Worm (Caenorhabditis elegans) whole organism, L2 larva: Measurements from ENCODE around the gene srh-288.

Source experiments
- C34F6.9 ChIP-seq: fragments of 150-350 bp; optimal IDR thresholded peaks from 2 replicates; lab custom pipeline; 2014; ENCODE audit warnings: missing biosample characterization, missing genetic modification characterization
- R02D3.7 ChIP-seq: fragments of 150-350 bp; optimal IDR thresholded peaks from 2 replicates; lab custom pipeline; 2014; ENCODE audit warnings: missing biosample characterization, missing genetic modification characterization
- Y55F3AM.14 ChIP-seq: fragments of 200-800 bp; sonication (Bioruptor generic); optimal IDR thresholded peaks from 2 replicates; lab custom pipeline; 2018; ENCODE audit warnings: mild to moderate bottlenecking, missing genetic modification characterization, missing compliant biosample characterization
- ZK546.5 ChIP-seq: sonication (generic microtip); optimal IDR thresholded peaks from 2 replicates; lab custom pipeline; 2017; ENCODE audit warnings: missing biosample characterization, missing genetic modification characterization
- alr-1 ChIP-seq: fragments of 150-350 bp; optimal IDR thresholded peaks from 2 replicates; lab custom pipeline; 2014; ENCODE audit warnings: missing biosample characterization, missing genetic modification characterization
- ama-1 ChIP-seq: fragments of 150-350 bp; optimal IDR thresholded peaks from 2 replicates; lab custom pipeline; 2018; ENCODE audit warnings: inconsistent platforms
- ceh-16 ChIP-seq: fragments of 150-350 bp; optimal IDR thresholded peaks from 2 replicates; lab custom pipeline; 2014; ENCODE audit warnings: missing biosample characterization, missing genetic modification characterization
- ceh-82 ChIP-seq: fragments of 150-350 bp; optimal IDR thresholded peaks from 2 replicates; lab custom pipeline; 2014; ENCODE audit warnings: missing biosample characterization, missing genetic modification characterization
- elt-1 ChIP-seq: fragments of 150-350 bp; optimal IDR thresholded peaks from 2 replicates; lab custom pipeline; 2014; ENCODE audit warnings: missing biosample characterization, missing genetic modification characterization
- gmeb-1 ChIP-seq: fragments of 150-350 bp; optimal IDR thresholded peaks from 2 replicates; lab custom pipeline; 2014; ENCODE audit warnings: missing biosample characterization, missing genetic modification characterization
- lin-11 ChIP-seq: fragments of 150-350 bp; sonication (generic microtip); optimal IDR thresholded peaks from 2 replicates; lab custom pipeline; 2014; ENCODE audit warnings: missing biosample characterization, missing genetic modification characterization, inconsistent platforms, mixed read lengths
- lin-39 ChIP-seq: fragments of 150-350 bp; optimal IDR thresholded peaks from 2 replicates; lab custom pipeline; 2014; ENCODE audit warnings: missing biosample characterization, missing genetic modification reagents, missing genetic modification characterization
- lsy-2 ChIP-seq, 2 experiments: fragments of 150-350 bp in 1 of 2; sonication (generic microtip) in 1 of 2; optimal IDR thresholded peaks; 2 replicates each; lab custom pipeline; 2014 to 2017; ENCODE audit warnings: missing biosample characterization in 2 of 2, missing genetic modification characterization in 2 of 2
- mab-5 ChIP-seq: fragments of 150-350 bp; optimal IDR thresholded peaks from 2 replicates; lab custom pipeline; 2014; ENCODE audit warnings: missing biosample characterization, missing genetic modification characterization
- mbf-1 ChIP-seq: sonication (generic microtip); optimal IDR thresholded peaks from 2 replicates; lab custom pipeline; 2017; ENCODE audit warnings: missing biosample characterization, missing genetic modification characterization
- nhr-10 ChIP-seq: sonication (generic microtip); optimal IDR thresholded peaks from 2 replicates; lab custom pipeline; 2017; ENCODE audit warnings: missing biosample characterization, missing genetic modification characterization
- nhr-11 ChIP-seq: fragments of 150-350 bp; optimal IDR thresholded peaks from 2 replicates; lab custom pipeline; 2014; ENCODE audit warnings: missing biosample characterization, missing genetic modification characterization
- nhr-12 ChIP-seq: fragments of 150-350 bp; optimal IDR thresholded peaks from 2 replicates; lab custom pipeline; 2014; ENCODE audit warnings: missing biosample characterization, missing genetic modification characterization
- nhr-129 ChIP-seq: fragments of 150-350 bp; optimal IDR thresholded peaks from 2 replicates; lab custom pipeline; 2014; ENCODE audit warnings: missing biosample characterization, missing genetic modification characterization
- nhr-21 ChIP-seq: fragments of 150-350 bp; optimal IDR thresholded peaks from 2 replicates; lab custom pipeline; 2014; ENCODE audit warnings: missing biosample characterization, missing genetic modification characterization
- nhr-23 ChIP-seq: fragments of 150-350 bp; optimal IDR thresholded peaks from 2 replicates; lab custom pipeline; 2014; ENCODE audit warnings: missing biosample characterization, missing genetic modification reagents, missing genetic modification characterization
- nhr-237 ChIP-seq: fragments of 150-350 bp; optimal IDR thresholded peaks from 2 replicates; lab custom pipeline; 2014; ENCODE audit warnings: missing biosample characterization, missing genetic modification characterization
- nhr-25 ChIP-seq: fragments of 150-350 bp; sonication (generic microtip); optimal IDR thresholded peaks from 3 replicates; lab custom pipeline; 2014; ENCODE audit warnings: missing biosample characterization, missing genetic modification characterization
- nhr-6 ChIP-seq: fragments of 150-350 bp; optimal IDR thresholded peaks from 2 replicates; lab custom pipeline; 2014; ENCODE audit warnings: missing biosample characterization, missing genetic modification characterization
- nhr-77 ChIP-seq: fragments of 150-350 bp; optimal IDR thresholded peaks from 2 replicates; lab custom pipeline; 2014; ENCODE audit warnings: missing biosample characterization, missing genetic modification characterization
- peb-1 ChIP-seq: fragments of 150-350 bp; optimal IDR thresholded peaks from 2 replicates; lab custom pipeline; 2014; ENCODE audit warnings: missing biosample characterization, missing genetic modification characterization
- sem-4 ChIP-seq: fragments of 150-350 bp; optimal IDR thresholded peaks from 2 replicates; lab custom pipeline; 2014; ENCODE audit warnings: missing biosample characterization, missing genetic modification reagents, missing genetic modification characterization
- skn-1 ChIP-seq: sonication (generic microtip); optimal IDR thresholded peaks from 2 replicates; lab custom pipeline; 2017; ENCODE audit warnings: missing biosample characterization, missing genetic modification characterization
- sma-3 ChIP-seq: sonication (generic microtip); optimal IDR thresholded peaks from 2 replicates; lab custom pipeline; 2016; ENCODE audit warnings: missing genetic modification reagents, missing genetic modification characterization, missing compliant biosample characterization
- sma-9 ChIP-seq, 2 experiments: fragments of 150-350 bp in 1 of 2; sonication (generic microtip) in 1 of 2; optimal IDR thresholded peaks; 2 replicates each; lab custom pipeline; 2014 to 2016; ENCODE audit warnings: missing genetic modification characterization in 2 of 2, mild to moderate bottlenecking in 1 of 2, missing biosample characterization in 1 of 2, missing compliant biosample characterization in 1 of 2, missing genetic modification reagents in 1 of 2, moderate library complexity in 1 of 2
- snpc-4 ChIP-seq: fragments of 150-350 bp; optimal IDR thresholded peaks from 2 replicates; lab custom pipeline; 2014; ENCODE audit warnings: missing biosample characterization, missing genetic modification characterization
- unc-39 ChIP-seq: fragments of 150-350 bp; optimal IDR thresholded peaks from 2 replicates; lab custom pipeline; 2014; ENCODE audit warnings: missing biosample characterization, missing genetic modification characterization
- unc-55 ChIP-seq: fragments of 150-350 bp; sonication (generic microtip); optimal IDR thresholded peaks from 3 replicates; lab custom pipeline; 2014; ENCODE audit warnings: missing biosample characterization, missing genetic modification reagents, missing genetic modification characterization
- zag-1 ChIP-seq: fragments of 150-350 bp; optimal IDR thresholded peaks from 2 replicates; lab custom pipeline; 2014; ENCODE audit warnings: missing biosample characterization, missing genetic modification characterization
- ztf-1 ChIP-seq: fragments of 200-800 bp; sonication (Bioruptor generic); conservative IDR thresholded peaks from 2 replicates; pipeline ENCODE4 v1.3.6; 2022; ENCODE audit warnings: missing genetic modification characterization, missing compliant biosample characterization
- ztf-11 ChIP-seq: sonication (generic microtip); optimal IDR thresholded peaks from 2 replicates; lab custom pipeline; 2017; ENCODE audit warnings: missing biosample characterization, missing genetic modification characterization
- ztf-4 ChIP-seq: fragments of 150-350 bp; optimal IDR thresholded peaks from 2 replicates; lab custom pipeline; 2014; ENCODE audit warnings: missing biosample characterization, missing genetic modification characterization

Gene srh-288

DNA sequence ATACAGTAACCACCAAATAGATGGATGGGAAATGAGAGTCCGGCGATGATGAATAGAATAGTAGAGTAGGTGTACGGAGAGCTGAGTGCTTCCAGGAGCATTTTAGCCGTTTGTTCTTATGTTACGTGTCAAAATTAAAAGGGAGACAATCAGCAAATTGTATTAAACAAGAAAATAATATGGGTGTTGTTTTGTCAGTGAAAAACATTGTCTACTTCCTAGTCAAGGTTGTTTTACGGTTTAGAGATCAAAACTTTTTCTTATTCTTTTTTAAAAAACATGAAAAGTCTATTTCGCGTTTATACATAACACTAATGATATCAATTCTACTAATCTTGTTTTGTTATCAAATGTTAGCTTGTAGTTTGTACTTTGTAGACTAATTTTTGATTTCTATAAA, 1.6 kb downstream of the srh-288 start, which contains the start of gene srh-289:
srh-289 (minus strand) TSS at position 101 of the 400 bp plus-strand sequence.
- TF ChIP-seq nhr-25 (no peak), ceh-82 (tag; lab: Kevin White, UChicago) (no peak), nhr-6 (tag; lab: Kevin White, UChicago) (no peak), ztf-1 (GFP tag; lab: Robert Waterston, UW) (no peak), ZK546.5 (tag; lab: Kevin White, UChicago) (no peak), sma-3 (GFP tag; lab: Kevin White, UChicago) (no peak), zag-1 (tag; lab: Kevin White, UChicago) (no peak), Y55F3AM.14 (GFP tag; lab: Kevin White, UChicago) (no peak), alr-1 (tag; lab: Kevin White, UChicago) (no peak), sma-9 (GFP tag; optimal IDR thresholded peaks at IDR 0.05; lab: Kevin White, UChicago) (no peak), sma-9 (tag; optimal IDR thresholded peaks at IDR 0.05; lab: Kevin White, UChicago) (no peak), nhr-237 (no peak), sem-4 (no peak), mbf-1 (no peak), snpc-4 (tag; lab: Kevin White, UChicago) (no peak), ztf-4 (tag; lab: Kevin White, UChicago) (no peak), nhr-77 (tag; lab: Kevin White, UChicago) (no peak), ama-1 (lab: Kevin White, UChicago) (no peak), nhr-12 (tag; lab: Kevin White, UChicago) (no peak), unc-39 (tag; lab: Kevin White, UChicago) (no peak)

DNA sequence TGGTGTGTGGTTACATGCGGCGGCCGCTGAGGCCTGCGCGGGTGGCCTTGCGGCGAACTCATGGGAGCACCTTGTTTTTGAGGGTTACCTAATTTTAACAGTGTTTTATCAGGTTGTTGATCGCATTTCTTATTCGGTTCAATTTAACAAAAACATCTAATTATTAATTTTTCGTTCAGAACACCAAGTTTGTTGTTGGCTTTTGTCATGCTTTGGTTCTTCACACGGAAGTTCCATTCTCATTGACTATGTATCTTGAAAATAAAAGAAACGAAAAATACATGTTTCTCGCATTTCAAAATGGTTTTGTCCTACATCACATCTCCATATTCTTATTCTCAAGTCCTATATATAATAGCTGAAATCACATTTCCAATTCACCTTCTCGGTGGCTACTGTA, 5.4 kb downstream of the srh-288 start, which contains the start of gene srh-290:
srh-290 (plus strand) TSS at position 301 of the 400 bp plus-strand sequence.
- TF ChIP-seq lsy-2 (tag; optimal IDR thresholded peaks at IDR 0.05; lab: Kevin White, UChicago) = no peak
- no peak for TF ChIP-seq ztf-1 (GFP tag; lab: Robert Waterston, UW)
- no peak for TF ChIP-seq nhr-23 (tag; lab: Kevin White, UChicago)
- TF ChIP-seq ZK546.5 (tag; lab: Kevin White, UChicago) = no peak
- TF ChIP-seq peb-1 = no peak
- TF ChIP-seq ztf-11 = no peak

DNA sequence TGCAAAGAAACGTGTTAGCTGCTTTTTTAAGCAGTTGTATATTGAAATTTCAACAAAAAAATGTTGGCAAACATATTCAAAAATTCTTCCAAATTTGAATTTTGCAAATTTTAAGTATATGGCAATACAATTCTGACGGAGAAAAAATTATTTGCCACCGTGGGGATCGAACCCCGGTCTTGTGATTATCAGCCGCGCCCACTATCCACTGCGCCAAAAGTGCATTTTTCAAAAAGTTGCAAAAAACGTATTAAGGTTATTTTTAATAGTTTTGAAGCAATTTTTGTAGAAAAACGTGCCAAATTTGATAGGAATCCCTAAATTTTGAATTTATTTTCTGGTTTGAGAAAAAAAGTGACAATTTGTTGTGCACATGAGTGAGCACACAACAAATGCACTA, 11.2 kb downstream of the srh-288 start:
- TF ChIP-seq C34F6.9 (tag; lab: Kevin White, UChicago) = no peak
- TF ChIP-seq nhr-129 (tag; lab: Kevin White, UChicago) = no peak
- TF ChIP-seq nhr-10 (tag; lab: Kevin White, UChicago) = no peak
- TF ChIP-seq nhr-21 (tag; lab: Kevin White, UChicago) = no peak
- no peak for TF ChIP-seq snpc-4 (tag; lab: Kevin White, UChicago)
- TF ChIP-seq ceh-16 (tag; lab: Kevin White, UChicago) = no peak
- no peak for TF ChIP-seq sma-9 (GFP tag; optimal IDR thresholded peaks at IDR 0.05; lab: Kevin White, UChicago)
- TF ChIP-seq sma-9 (tag; optimal IDR thresholded peaks at IDR 0.05; lab: Kevin White, UChicago) = no peak
- TF ChIP-seq ama-1 (lab: Kevin White, UChicago) = no peak
- TF ChIP-seq Y55F3AM.14 (GFP tag; lab: Kevin White, UChicago) = no peak
- no peak for TF ChIP-seq sma-3 (GFP tag; lab: Kevin White, UChicago)
- TF ChIP-seq mbf-1 = no peak

DNA sequence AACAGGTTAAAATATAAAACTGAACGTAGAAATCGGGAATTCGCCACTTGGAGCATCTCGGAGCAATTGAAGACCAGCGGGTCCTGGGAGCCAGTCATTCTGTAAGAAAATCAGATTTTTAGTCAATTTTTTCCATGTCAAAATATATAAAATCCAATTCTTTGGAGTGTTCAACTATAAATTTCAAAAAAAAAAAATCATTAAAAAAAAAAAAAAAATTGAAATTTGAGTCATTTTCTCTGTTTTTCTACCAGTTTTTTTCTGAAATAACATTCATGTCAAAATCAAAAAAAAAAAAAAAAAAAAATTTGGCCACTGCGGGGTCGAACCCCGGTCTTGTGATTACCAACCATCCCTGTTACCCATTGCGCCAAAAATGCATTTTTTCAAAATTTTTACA, 12.0 kb downstream of the srh-288 start, which contains the start of gene srab-12:
srab-12 (minus strand) TSS at position 101 of the 400 bp plus-strand sequence.
- TF ChIP-seq nhr-77 (tag; lab: Kevin White, UChicago) (no peak), skn-1 (tag; lab: Kevin White, UChicago) (no peak), zag-1 (tag; lab: Kevin White, UChicago) (no peak), unc-55 (GFP tag; lab: Kevin White, UChicago) (no peak), ceh-16 (tag; lab: Kevin White, UChicago) (no peak), sma-3 (GFP tag; lab: Kevin White, UChicago) (no peak), mab-5 (tag; lab: Kevin White, UChicago) (no peak), nhr-25 (no peak), mbf-1 (no peak), R02D3.7 (tag; lab: Kevin White, UChicago) (no peak), ZK546.5 (tag; lab: Kevin White, UChicago) (no peak), elt-1 (tag; lab: Kevin White, UChicago) (no peak), sem-4 (no peak), nhr-11 (tag; lab: Kevin White, UChicago) (no peak), lin-39 (tag; lab: Kevin White, UChicago) (no peak), lin-11 (no peak), C34F6.9 (tag; lab: Kevin White, UChicago) (no peak), peb-1 (no peak), gmeb-1 (tag; lab: Kevin White, UChicago) (no peak)
